Fruit fly (Drosophila melanogaster) whole organism, embryonic: Measurements from ENCODE around the gene Tre1.

Experiments used
- Abd-B ChIP-seq: fragments of 200-800 bp; sonication (Bioruptor generic); optimal IDR thresholded peaks from 2 replicates; lab custom pipeline; 2018; ENCODE audit warnings: missing biosample characterization, mild to moderate bottlenecking, missing genetic modification characterization, moderate library complexity
- BtbVII ChIP-seq: fragments of 200-800 bp; sonication (Bioruptor generic); optimal IDR thresholded peaks from 3 replicates; lab custom pipeline; 2017; ENCODE audit warnings: missing biosample characterization, mild to moderate bottlenecking, missing genetic modification characterization
- CG10565 ChIP-seq: fragments of 200-800 bp; sonication (Bioruptor generic); optimal IDR thresholded peaks from 3 replicates; lab custom pipeline; 2016; ENCODE audit warnings: missing biosample characterization, mild to moderate bottlenecking, missing genetic modification characterization
- CG10654 ChIP-seq: fragments of 200-800 bp; sonication (Bioruptor generic); optimal IDR thresholded peaks from 2 replicates; lab custom pipeline; 2016; ENCODE audit warnings: missing biosample characterization, missing genetic modification characterization
- CG12236 ChIP-seq: fragments of 200-800 bp; sonication (Bioruptor generic); optimal IDR thresholded peaks from 2 replicates; lab custom pipeline; 2016; ENCODE audit warnings: missing biosample characterization, missing genetic modification characterization
- CG13123 ChIP-seq: fragments of 200-800 bp; sonication (Bioruptor generic); optimal IDR thresholded peaks from 2 replicates; lab custom pipeline; 2016; ENCODE audit warnings: missing biosample characterization, missing genetic modification characterization
- CG13624 ChIP-seq: fragments of 200-800 bp; sonication (Bioruptor generic); optimal IDR thresholded peaks from 2 replicates; lab custom pipeline; 2016; ENCODE audit warnings: missing biosample characterization, missing genetic modification characterization
- CG14965 ChIP-seq: fragments of 200-800 bp; sonication (Bioruptor generic); optimal IDR thresholded peaks from 2 replicates; lab custom pipeline; 2016; ENCODE audit warnings: missing biosample characterization, missing genetic modification characterization, borderline replicate concordance
- CG16815 ChIP-seq: fragments of 200-800 bp; sonication (Bioruptor generic); optimal IDR thresholded peaks from 3 replicates; lab custom pipeline; 2017; ENCODE audit warnings: missing biosample characterization, mild to moderate bottlenecking, missing genetic modification characterization
- CG18011 ChIP-seq: fragments of 200-800 bp; sonication (Bioruptor generic); optimal IDR thresholded peaks from 2 replicates; lab custom pipeline; 2017; ENCODE audit warnings: missing biosample characterization, missing genetic modification characterization, mild to moderate bottlenecking, moderate library complexity, missing genotype
- CG18262 ChIP-seq: fragments of 200-800 bp; optimal IDR thresholded peaks from 3 replicates; lab custom pipeline; 2019; ENCODE audit warnings: missing biosample characterization, mild to moderate bottlenecking, missing genetic modification characterization, moderate library complexity
- CG34224 ChIP-seq: fragments of 200-800 bp; sonication (Bioruptor generic); IDR thresholded peaks from 3 replicates; pipeline ENCODE4 v1.3.6; 2022; ENCODE audit warnings: missing biosample characterization, missing genetic modification characterization; ENCODE audit not compliant: partially characterized antibody
- CG3995 ChIP-seq: fragments of 200-800 bp; sonication (Bioruptor generic); optimal IDR thresholded peaks from 3 replicates; lab custom pipeline; 2016; ENCODE audit warnings: missing biosample characterization, missing genetic modification characterization
- CG4328 ChIP-seq: fragments of 200-800 bp; sonication (Bioruptor generic); optimal IDR thresholded peaks from 3 replicates; lab custom pipeline; 2017; ENCODE audit warnings: missing biosample characterization, missing genetic modification reagents, missing genetic modification characterization
- CG6175 ChIP-seq: fragments of 200-800 bp; sonication (Bioruptor generic); IDR thresholded peaks from 3 replicates; pipeline ENCODE4 v1.3.6; 2022; ENCODE audit warnings: missing biosample characterization, missing genetic modification characterization
- CG6683 ChIP-seq: fragments of 200-800 bp; sonication (Bioruptor generic); optimal IDR thresholded peaks from 2 replicates; lab custom pipeline; 2017; ENCODE audit warnings: missing biosample characterization, mild to moderate bottlenecking, missing genetic modification characterization, missing genetic modification reagents
- CG6854 ChIP-seq: fragments of 200-800 bp; sonication (Bioruptor generic); optimal IDR thresholded peaks from 3 replicates; lab custom pipeline; 2017; ENCODE audit warnings: missing biosample characterization, mild to moderate bottlenecking, missing genetic modification characterization
- CG9215 ChIP-seq: fragments of 200-800 bp; sonication (Bioruptor generic); IDR thresholded peaks from 2 replicates; pipeline ENCODE4 v1.3.6; 2022; ENCODE audit warnings: missing biosample characterization, missing genetic modification characterization
- CG9817 ChIP-seq: fragments of 200-800 bp; sonication (Bioruptor generic); optimal IDR thresholded peaks from 2 replicates; lab custom pipeline; 2018; ENCODE audit warnings: missing biosample characterization, mild to moderate bottlenecking, missing genetic modification characterization, moderate library complexity
- CHES-1-like ChIP-seq: fragments of 200-800 bp; sonication (Bioruptor generic); optimal IDR thresholded peaks from 2 replicates; lab custom pipeline; 2016; ENCODE audit warnings: missing biosample characterization, missing genetic modification characterization
- CkIIα-i1 ChIP-seq: fragments of 200-800 bp; sonication (Bioruptor generic); IDR thresholded peaks from 2 replicates; pipeline ENCODE4 v1.3.6; 2022; ENCODE audit warnings: missing biosample characterization, missing genetic modification characterization
- D ChIP-seq, 2 experiments: fragments of 200-800 bp in 1 of 2; fragments of >200 bp in 1 of 2; sonication (Bioruptor generic) in 1 of 2; optimal IDR thresholded peaks; 2 replicates in 1 of 2; 3 replicates in 1 of 2; lab custom pipeline; 2017; ENCODE audit warnings: mild to moderate bottlenecking in 1 of 2, missing biosample characterization in 1 of 2, missing genetic modification characterization in 1 of 2, missing genetic modification reagents in 1 of 2
- Deaf1 ChIP-seq: fragments of 200-800 bp; optimal IDR thresholded peaks from 3 replicates; lab custom pipeline; 2019; ENCODE audit warnings: missing biosample characterization, mild to moderate bottlenecking, missing genetic modification characterization, moderate library complexity
- Dip2 ChIP-seq: fragments of 200-800 bp; sonication (Bioruptor generic); IDR thresholded peaks from 2 replicates; pipeline ENCODE4 v1.3.6; 2022; ENCODE audit warnings: missing biosample characterization, missing genetic modification characterization
- Dip3 ChIP-seq: fragments of 200-800 bp; sonication (Bioruptor generic); optimal IDR thresholded peaks from 3 replicates; lab custom pipeline; 2016; ENCODE audit warnings: missing biosample characterization, missing genetic modification characterization
- Doc3 ChIP-seq: fragments of 200-800 bp; sonication (Bioruptor generic); IDR thresholded peaks from 3 replicates; pipeline ENCODE4 v1.3.6; 2022; ENCODE audit warnings: missing biosample characterization, missing genetic modification characterization; ENCODE audit not compliant: partially characterized antibody
- Elba2 ChIP-seq: fragments of 200-800 bp; sonication (Bioruptor generic); optimal IDR thresholded peaks from 3 replicates; lab custom pipeline; 2016; ENCODE audit warnings: missing biosample characterization, missing genetic modification characterization
- Ets65A ChIP-seq: fragments of 200-800 bp; sonication (Bioruptor generic); peaks from one replicate; lab custom pipeline; 2016; ENCODE audit warnings: missing biosample characterization, missing genetic modification characterization
- Fer1 ChIP-seq: fragments of 200-800 bp; sonication (Bioruptor generic); optimal IDR thresholded peaks from 2 replicates; lab custom pipeline; 2017; ENCODE audit warnings: missing biosample characterization, mild to moderate bottlenecking, missing genetic modification characterization
- HHEX ChIP-seq: fragments of 200-800 bp; sonication (Bioruptor generic); optimal IDR thresholded peaks from 3 replicates; lab custom pipeline; 2017; ENCODE audit warnings: missing biosample characterization, mild to moderate bottlenecking, missing genetic modification characterization, missing genetic modification reagents
- HmgD ChIP-seq: fragments of 200-800 bp; sonication (Bioruptor generic); optimal IDR thresholded peaks from 3 replicates; lab custom pipeline; 2016; ENCODE audit warnings: missing biosample characterization, missing genetic modification characterization
- Hsf ChIP-seq: fragments of 200-800 bp; sonication (Bioruptor generic); optimal IDR thresholded peaks from 3 replicates; lab custom pipeline; 2016; ENCODE audit warnings: missing biosample characterization, missing genetic modification characterization
- Med ChIP-seq: fragments of 200-800 bp; sonication (Bioruptor generic); peaks from one replicate; lab custom pipeline; 2016; ENCODE audit warnings: missing biosample characterization, missing genetic modification characterization, mild to moderate bottlenecking, inconsistent platforms, moderate library complexity
- NC2β ChIP-seq: fragments of 200-800 bp; sonication (Bioruptor generic); optimal IDR thresholded peaks from 2 replicates; lab custom pipeline; 2016; ENCODE audit warnings: missing biosample characterization, missing genetic modification characterization
- Neu2 ChIP-seq: fragments of 200-800 bp; sonication (Bioruptor generic); optimal IDR thresholded peaks from 3 replicates; lab custom pipeline; 2016; ENCODE audit warnings: missing biosample characterization, missing genetic modification characterization, borderline replicate concordance
- Sry-δ ChIP-seq: fragments of 200-800 bp; sonication (Bioruptor generic); optimal IDR thresholded peaks from 2 replicates; lab custom pipeline; 2016; ENCODE audit warnings: missing biosample characterization, missing genetic modification characterization
- az2 ChIP-seq: fragments of 200-800 bp; sonication (Bioruptor generic); optimal IDR thresholded peaks from 3 replicates; lab custom pipeline; 2016; ENCODE audit warnings: missing biosample characterization, missing genetic modification characterization
- bbx ChIP-seq: fragments of 200-800 bp; sonication (Bioruptor generic); IDR thresholded peaks from 2 replicates; pipeline ENCODE4 v1.3.6; 2022; ENCODE audit warnings: missing biosample characterization, missing genetic modification characterization; ENCODE audit not compliant: partially characterized antibody
- br ChIP-seq: fragments of >200 bp; optimal IDR thresholded peaks from 2 replicates; lab custom pipeline; 2017
- fu2 ChIP-seq: fragments of 200-800 bp; sonication (Bioruptor generic); optimal IDR thresholded peaks from 2 replicates; lab custom pipeline; 2016; ENCODE audit warnings: missing biosample characterization, missing genetic modification characterization
- h ChIP-seq: fragments of >200 bp; optimal IDR thresholded peaks from 2 replicates; lab custom pipeline; 2017
- hbn ChIP-seq: fragments of 200-800 bp; sonication (Bioruptor generic); IDR thresholded peaks from 2 replicates; pipeline ENCODE4 v1.3.6; 2022; ENCODE audit warnings: missing biosample characterization, missing genetic modification characterization; ENCODE audit not compliant: partially characterized antibody
- lmd ChIP-seq: fragments of 200-800 bp; sonication (Bioruptor generic); IDR thresholded peaks from 2 replicates; pipeline ENCODE4 v1.3.6; 2022; ENCODE audit warnings: missing biosample characterization, missing genetic modification characterization
- luna ChIP-seq: fragments of 200-800 bp; sonication (Bioruptor generic); optimal IDR thresholded peaks from 2 replicates; lab custom pipeline; 2016; ENCODE audit warnings: missing biosample characterization, missing genetic modification characterization
- nerfin-2 ChIP-seq: fragments of 200-800 bp; sonication (Bioruptor generic); IDR thresholded peaks from 2 replicates; pipeline ENCODE4 v1.3.6; 2022; ENCODE audit warnings: missing biosample characterization, missing genetic modification characterization; ENCODE audit not compliant: partially characterized antibody
- nmo ChIP-seq: fragments of 200-800 bp; sonication (Bioruptor generic); optimal IDR thresholded peaks from 2 replicates; lab custom pipeline; 2018; ENCODE audit warnings: missing biosample characterization, mild to moderate bottlenecking, missing genetic modification characterization, moderate library complexity
- onecut ChIP-seq: fragments of 200-800 bp; sonication (Bioruptor generic); IDR thresholded peaks from 2 replicates; pipeline ENCODE4 v1.3.6; 2022; ENCODE audit warnings: missing biosample characterization, missing genetic modification characterization
- pita ChIP-seq: fragments of 200-800 bp; sonication (Bioruptor generic); optimal IDR thresholded peaks from 2 replicates; lab custom pipeline; 2017; ENCODE audit warnings: missing biosample characterization, mild to moderate bottlenecking, missing genetic modification characterization
- sna ChIP-seq: fragments of 200-800 bp; sonication (Bioruptor generic); IDR thresholded peaks from 2 replicates; pipeline ENCODE4 v1.3.6; 2022; ENCODE audit warnings: missing biosample characterization, missing genetic modification characterization; ENCODE audit not compliant: partially characterized antibody
- trh ChIP-seq: fragments of 200-800 bp; sonication (Bioruptor generic); optimal IDR thresholded peaks from 2 replicates; lab custom pipeline; 2016; ENCODE audit warnings: missing biosample characterization, missing genetic modification characterization
- tx ChIP-seq: fragments of 200-800 bp; sonication (Bioruptor generic); optimal IDR thresholded peaks from 2 replicates; lab custom pipeline; 2016; ENCODE audit warnings: missing biosample characterization, missing genetic modification characterization

Tre1 gene

DNA sequence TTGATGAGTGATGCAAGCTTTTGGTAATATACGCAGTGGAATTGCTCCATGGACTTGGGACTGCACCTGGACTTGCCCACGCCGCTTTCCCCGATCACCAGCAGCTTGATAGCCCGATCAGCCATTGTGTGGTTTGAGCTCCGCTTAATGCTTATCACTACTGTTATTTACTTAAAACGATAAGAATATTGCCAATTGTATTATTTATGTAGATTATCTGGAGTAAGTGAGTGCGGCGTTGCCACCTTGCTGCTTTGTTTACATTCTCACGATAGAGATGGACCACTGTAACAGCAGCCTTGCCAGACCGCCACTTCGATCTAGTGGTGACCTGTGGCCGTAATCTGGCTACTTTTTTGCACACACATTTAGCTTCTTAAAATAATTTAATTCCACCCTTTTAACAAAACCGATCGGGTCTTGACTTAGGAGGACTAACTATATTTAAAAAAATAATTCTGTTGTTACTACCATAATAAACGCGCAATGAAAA, 8.2 kb downstream of the Tre1 start, which contains the start of gene Rab18 (continued):
- TF ChIP-seq HHEX (GFP tag; lab: Kevin White, UChicago) (no peak), D (optimal IDR thresholded peaks at IDR 0.05; lab: Kevin White, UChicago) (no peak), D (GFP tag; optimal IDR thresholded peaks at IDR 0.05; lab: Kevin White, UChicago) (no peak), luna (GFP tag; lab: Kevin White, UChicago) (no peak), lmd (GFP tag; lab: Robert Waterston, UW) (peak; percentile 17; the same call in 1 of the 2 replicates), CG10565 (GFP tag; lab: Kevin White, UChicago) (no peak), Hsf (GFP tag; lab: Kevin White, UChicago) (peak; percentile 27), Fer1 (no peak), NC2β (no peak), CG9215 (GFP tag; lab: Robert Waterston, UW) (peak; percentile 47; the same call in 1 of the 2 replicates), CG12236 (no peak), CG34224 (GFP tag; lab: Robert Waterston, UW) (no peak), sna (GFP tag; lab: Robert Waterston, UW) (no peak), Dip2 (GFP tag; lab: Robert Waterston, UW) (no peak), HmgD (no peak), onecut (no peak), trh (GFP tag; lab: Kevin White, UChicago) (no peak), CG18262 (tag; lab: Kevin White, UChicago) (no peak), Med (peak; percentile 87), pita (GFP tag; lab: Kevin White, UChicago) (no peak), bbx (GFP tag; lab: Robert Waterston, UW) (peak; percentile 57), nerfin-2 (GFP tag; lab: Robert Waterston, UW) (no peak), Abd-B (GFP tag; lab: Kevin White, UChicago) (no peak), Doc3 (GFP tag; lab: Robert Waterston, UW) (no peak), Neu2 (GFP tag; lab: Kevin White, UChicago) (no peak), CG16815 (GFP tag; lab: Kevin White, UChicago) (no peak), CG13624 (peak; percentile 34), Deaf1 (tag; lab: Kevin White, UChicago) (no peak), tx (GFP tag; lab: Kevin White, UChicago) (no peak), Ets65A (GFP tag; lab: Kevin White, UChicago) (peak; percentile 94), CG4328 (no peak), CG6854 (GFP tag; lab: Kevin White, UChicago) (no peak), CG6175 (GFP tag; lab: Robert Waterston, UW) (no peak), CG13123 (GFP tag; lab: Kevin White, UChicago) (no peak), br (no peak), fu2 (GFP tag; lab: Kevin White, UChicago) (peak; percentile 20), CG10654 (GFP tag; lab: Kevin White, UChicago) (peak; percentile 18), CkIIα-i1 (no peak), Dip3 (GFP tag; lab: Kevin White, UChicago) (peak; percentile 26), hbn (GFP tag; lab: Robert Waterston, UW) (no peak), CG18011 (GFP tag; lab: Kevin White, UChicago) (no peak), Sry-δ (peak; percentile 87), h (lab: Kevin White, UChicago) (no peak), nmo (GFP tag; lab: Kevin White, UChicago) (no peak), CG6683 (GFP tag; lab: Kevin White, UChicago) (no peak), az2 (GFP tag; lab: Kevin White, UChicago) (no peak), CG3995 (GFP tag; lab: Kevin White, UChicago) (peak; percentile 82), Elba2 (peak; percentile 69), CHES-1-like (GFP tag; lab: Kevin White, UChicago) (peak; percentile 37), BtbVII (GFP tag; lab: Kevin White, UChicago) (no peak), CG9817 (tag; lab: Kevin White, UChicago) (peak; percentile 40), CG14965 (GFP tag; lab: Kevin White, UChicago) (no peak)
